Worm (Caenorhabditis elegans) whole organism, young adult: ENCODE results near the gene F19B6.3.

Experiments
- B0035.1 ChIP-seq: sonication (generic microtip); optimal IDR thresholded peaks from 2 replicates; lab custom pipeline; 2016; ENCODE audit warnings: missing genetic modification characterization, mild to moderate bottlenecking, missing compliant biosample characterization, missing genotype, missing genetic modification reagents
- B0336.3 ChIP-seq: fragments of 200-800 bp; sonication (Bioruptor generic); IDR thresholded peaks from 2 replicates; pipeline ENCODE4 v1.3.6; 2022; ENCODE audit warnings: missing genetic modification characterization, missing compliant biosample characterization
- F22D6.2 ChIP-seq: sonication (generic microtip); optimal IDR thresholded peaks from 2 replicates; lab custom pipeline; 2016; ENCODE audit warnings: mild to moderate bottlenecking, missing genetic modification characterization, missing compliant biosample characterization
- F33H1.4 ChIP-seq: fragments of 200-800 bp; sonication (Bioruptor generic); IDR thresholded peaks from 2 replicates; pipeline ENCODE4 v1.3.6; 2022; ENCODE audit warnings: missing genetic modification reagents, missing genetic modification characterization, missing compliant biosample characterization
- F57A8.1 ChIP-seq: fragments of 200-800 bp; sonication (Bioruptor generic); optimal IDR thresholded peaks from 2 replicates; lab custom pipeline; 2018; ENCODE audit warnings: mild to moderate bottlenecking, missing genetic modification characterization, moderate library complexity, missing compliant biosample characterization
- K11D2.4 ChIP-seq: fragments of 200-800 bp; sonication (Bioruptor generic); IDR thresholded peaks from 2 replicates; pipeline ENCODE4 v1.3.6; 2022; ENCODE audit warnings: missing genetic modification reagents, missing genetic modification characterization, missing compliant biosample characterization
- K12H6.12 ChIP-seq: fragments of 200-800 bp; sonication (Bioruptor generic); optimal IDR thresholded peaks from 2 replicates; lab custom pipeline; 2018; ENCODE audit warnings: mild to moderate bottlenecking, missing genetic modification characterization, missing compliant biosample characterization
- Y79H2A.3 ChIP-seq: fragments of 200-800 bp; sonication (Bioruptor generic); conservative IDR thresholded peaks from 2 replicates; pipeline ENCODE4 v1.3.6; 2022; ENCODE audit warnings: missing genetic modification reagents, missing genetic modification characterization, missing compliant biosample characterization
- akir-1 ChIP-seq: fragments of 200-800 bp; sonication (Bioruptor generic); optimal IDR thresholded peaks from 2 replicates; lab custom pipeline; 2018; ENCODE audit warnings: mild to moderate bottlenecking, missing genetic modification characterization, moderate library complexity, missing compliant biosample characterization
- athp-1 ChIP-seq: sonication (generic microtip); optimal IDR thresholded peaks from 2 replicates; lab custom pipeline; 2017; ENCODE audit warnings: mild to moderate bottlenecking, missing genetic modification characterization, missing compliant biosample characterization
- attf-3 ChIP-seq: fragments of 200-800 bp; sonication (Bioruptor generic); conservative IDR thresholded peaks from 2 replicates; pipeline ENCODE4 v1.3.6; 2022; ENCODE audit warnings: missing genetic modification reagents, missing genetic modification characterization, missing compliant biosample characterization
- attf-6 ChIP-seq: fragments of 200-800 bp; sonication (Bioruptor generic); IDR thresholded peaks from 2 replicates; pipeline ENCODE4 v1.3.6; 2022; ENCODE audit warnings: missing genetic modification reagents, missing genetic modification characterization, missing compliant biosample characterization
- bed-1 ChIP-seq: fragments of 200-800 bp; sonication (Bioruptor generic); IDR thresholded peaks from 2 replicates; pipeline ENCODE4 v1.3.6; 2022; ENCODE audit warnings: missing genetic modification reagents, missing genetic modification characterization, missing compliant biosample characterization
- cebp-2 ChIP-seq: fragments of 200-800 bp; sonication (Bioruptor generic); IDR thresholded peaks from 2 replicates; pipeline ENCODE4 v1.3.6; 2022; ENCODE audit warnings: missing genetic modification characterization, missing compliant biosample characterization
- ceh-100 ChIP-seq: fragments of 200-800 bp; sonication (Bioruptor generic); IDR thresholded peaks from 2 replicates; pipeline ENCODE4 v1.3.6; 2022; ENCODE audit warnings: missing genetic modification reagents, missing genetic modification characterization, missing compliant biosample characterization
- ceh-27 ChIP-seq: fragments of 200-800 bp; sonication (Bioruptor generic); optimal IDR thresholded peaks from 2 replicates; lab custom pipeline; 2018; ENCODE audit warnings: mild to moderate bottlenecking, missing genetic modification characterization, moderate library complexity, missing compliant biosample characterization
- ceh-58 ChIP-seq: fragments of 200-800 bp; sonication (Bioruptor generic); IDR thresholded peaks from 2 replicates; pipeline ENCODE4 v1.3.6; 2022; ENCODE audit warnings: missing genetic modification characterization, missing compliant biosample characterization
- chd-7 ChIP-seq: sonication (generic microtip); optimal IDR thresholded peaks from 2 replicates; lab custom pipeline; 2016; ENCODE audit warnings: mild to moderate bottlenecking, missing genetic modification characterization, moderate library complexity, missing compliant biosample characterization
- die-1 ChIP-seq: sonication (generic microtip); optimal IDR thresholded peaks from 2 replicates; lab custom pipeline; 2016; ENCODE audit warnings: missing genotype, mild to moderate bottlenecking, missing genetic modification characterization, missing compliant biosample characterization
- dpl-1 ChIP-seq: fragments of 150-350 bp; optimal IDR thresholded peaks from 2 replicates; lab custom pipeline; 2014; ENCODE audit warnings: missing biosample characterization, missing genetic modification reagents, missing genetic modification characterization
- efl-1 ChIP-seq: fragments of 150-350 bp; optimal IDR thresholded peaks from 2 replicates; lab custom pipeline; 2014; ENCODE audit warnings: missing biosample characterization, missing genetic modification reagents, missing genetic modification characterization
- egl-18 ChIP-seq: fragments of 200-800 bp; sonication (Bioruptor generic); IDR thresholded peaks from 2 replicates; pipeline ENCODE4 v1.3.6; 2022; ENCODE audit warnings: missing genetic modification reagents, missing genetic modification characterization, missing compliant biosample characterization
- egrh-3 ChIP-seq: fragments of 200-800 bp; sonication (Bioruptor generic); IDR thresholded peaks from 2 replicates; pipeline ENCODE4 v1.3.6; 2022; ENCODE audit warnings: missing genetic modification reagents, missing genetic modification characterization, missing compliant biosample characterization
- fkh-3 ChIP-seq: sonication (generic microtip); optimal IDR thresholded peaks from 2 replicates; lab custom pipeline; 2016; ENCODE audit warnings: mild to moderate bottlenecking, missing genetic modification characterization, missing compliant biosample characterization
- hsf-1 ChIP-seq: fragments of 200-800 bp; sonication (Bioruptor generic); IDR thresholded peaks from 2 replicates; pipeline ENCODE4 v1.3.6; 2022; ENCODE audit warnings: missing genetic modification reagents, missing genetic modification characterization, missing compliant biosample characterization
- lin-26 ChIP-seq: fragments of 200-800 bp; sonication (Bioruptor generic); IDR thresholded peaks from 2 replicates; pipeline ENCODE4 v1.3.6; 2022; ENCODE audit warnings: missing genetic modification reagents, missing genetic modification characterization, missing compliant biosample characterization
- lin-35 ChIP-seq, 3 experiments: fragments of 150-350 bp in 2 of 3; sonication (generic microtip) in 1 of 3; optimal IDR thresholded peaks; 2 replicates each; lab custom pipeline; 2014 to 2018; ENCODE audit warnings: missing biosample characterization in 3 of 3, missing genetic modification characterization in 3 of 3, missing genetic modification reagents in 3 of 3
- lin-40 ChIP-seq: sonication (generic microtip); optimal IDR thresholded peaks from 2 replicates; lab custom pipeline; 2016; ENCODE audit warnings: missing genetic modification characterization, mild to moderate bottlenecking, missing compliant biosample characterization, missing genotype, missing genetic modification reagents
- lin-54 ChIP-seq: fragments of 200-800 bp; sonication (Bioruptor generic); optimal IDR thresholded peaks from 2 replicates; lab custom pipeline; 2018; ENCODE audit warnings: mild to moderate bottlenecking, missing genetic modification characterization, missing compliant biosample characterization
- lsl-1 ChIP-seq: fragments of 200-800 bp; sonication (Bioruptor generic); optimal IDR thresholded peaks from 2 replicates; lab custom pipeline; 2018; ENCODE audit warnings: mild to moderate bottlenecking, missing genetic modification characterization, moderate library complexity, missing compliant biosample characterization
- madf-10 ChIP-seq: sonication (generic microtip); optimal IDR thresholded peaks from 2 replicates; lab custom pipeline; 2016; ENCODE audit warnings: mild to moderate bottlenecking, missing genetic modification characterization, missing compliant biosample characterization
- madf-3 ChIP-seq: fragments of 200-800 bp; sonication (Bioruptor generic); IDR thresholded peaks from 2 replicates; pipeline ENCODE4 v1.3.6; 2022; ENCODE audit warnings: missing genetic modification reagents, missing genetic modification characterization, missing compliant biosample characterization
- madf-6 ChIP-seq: fragments of 200-800 bp; sonication (Bioruptor generic); IDR thresholded peaks from 2 replicates; pipeline ENCODE4 v1.3.6; 2022; ENCODE audit warnings: missing genetic modification reagents, missing genetic modification characterization, missing compliant biosample characterization
- nfya-1 ChIP-seq: sonication (generic microtip); optimal IDR thresholded peaks from 2 replicates; lab custom pipeline; 2017; ENCODE audit warnings: antibody characterized with exemption, missing compliant biosample characterization, missing genetic modification characterization, borderline replicate concordance; ENCODE audit not compliant: insufficient read depth
- nhr-179 ChIP-seq: sonication (generic microtip); optimal IDR thresholded peaks from 2 replicates; lab custom pipeline; 2016; ENCODE audit warnings: mild to moderate bottlenecking, missing genetic modification characterization, missing compliant biosample characterization
- nhr-27 ChIP-seq: fragments of 200-800 bp; sonication (Bioruptor generic); optimal IDR thresholded peaks from 2 replicates; lab custom pipeline; 2018; ENCODE audit warnings: mild to moderate bottlenecking, missing genetic modification characterization, moderate library complexity, missing compliant biosample characterization
- nhr-90 ChIP-seq: sonication (generic microtip); optimal IDR thresholded peaks from 2 replicates; lab custom pipeline; 2016; ENCODE audit warnings: missing genotype, mild to moderate bottlenecking, missing genetic modification characterization, missing compliant biosample characterization
- pha-4 ChIP-seq: fragments of 150-350 bp; sonication (generic microtip); optimal IDR thresholded peaks from 2 replicates; lab custom pipeline; 2014; ENCODE audit warnings: missing biosample characterization, missing genetic modification reagents, missing genetic modification characterization
- rec-8 ChIP-seq, 2 experiments: sonication (generic microtip); optimal IDR thresholded peaks; 2 replicates each; lab custom pipeline; 2016; ENCODE audit warnings: mild to moderate bottlenecking in 2 of 2, missing genetic modification characterization in 2 of 2, missing genetic modification reagents in 2 of 2, missing genotype in 2 of 2, missing biosample characterization in 1 of 2, missing compliant biosample characterization in 1 of 2, moderate library complexity in 1 of 2
- snpc-3.4 ChIP-seq: sonication (generic microtip); optimal IDR thresholded peaks from 2 replicates; lab custom pipeline; 2017; ENCODE audit warnings: missing genetic modification characterization, mild to moderate bottlenecking, missing compliant biosample characterization, antibody characterized with exemption, moderate library complexity, missing genotype, missing genetic modification reagents
- snpc-4 ChIP-seq, 5 experiments: fragments of 150-350 bp in 1 of 5; sonication (generic microtip) in 4 of 5; optimal IDR thresholded peaks; 2 replicates each; lab custom pipeline; 2014 to 2018; ENCODE audit warnings: missing genetic modification characterization in 5 of 5, missing biosample characterization in 3 of 5, antibody characterized with exemption in 2 of 5, mild to moderate bottlenecking in 2 of 5, missing compliant biosample characterization in 2 of 5, missing genotype in 2 of 5, moderate library complexity in 2 of 5, missing genetic modification reagents in 1 of 5
- somi-1 ChIP-seq: fragments of 200-800 bp; sonication (Bioruptor generic); optimal IDR thresholded peaks from 2 replicates; lab custom pipeline; 2018; ENCODE audit warnings: mild to moderate bottlenecking, missing genetic modification characterization, missing compliant biosample characterization
- ztf-22 ChIP-seq: fragments of 200-800 bp; sonication (Bioruptor generic); optimal IDR thresholded peaks from 2 replicates; lab custom pipeline; 2018; ENCODE audit warnings: mild to moderate bottlenecking, missing genetic modification characterization, moderate library complexity, missing compliant biosample characterization
- ztf-3 ChIP-seq: fragments of 200-800 bp; sonication (Bioruptor generic); optimal IDR thresholded peaks from 2 replicates; lab custom pipeline; 2018; ENCODE audit warnings: mild to moderate bottlenecking, missing genetic modification characterization, missing compliant biosample characterization
- ztf-6 ChIP-seq: fragments of 200-800 bp; sonication (Bioruptor generic); IDR thresholded peaks from 2 replicates; pipeline ENCODE4 v1.3.6; 2022; ENCODE audit warnings: missing genetic modification reagents, missing genetic modification characterization, missing compliant biosample characterization

F19B6.3 gene

DNA sequence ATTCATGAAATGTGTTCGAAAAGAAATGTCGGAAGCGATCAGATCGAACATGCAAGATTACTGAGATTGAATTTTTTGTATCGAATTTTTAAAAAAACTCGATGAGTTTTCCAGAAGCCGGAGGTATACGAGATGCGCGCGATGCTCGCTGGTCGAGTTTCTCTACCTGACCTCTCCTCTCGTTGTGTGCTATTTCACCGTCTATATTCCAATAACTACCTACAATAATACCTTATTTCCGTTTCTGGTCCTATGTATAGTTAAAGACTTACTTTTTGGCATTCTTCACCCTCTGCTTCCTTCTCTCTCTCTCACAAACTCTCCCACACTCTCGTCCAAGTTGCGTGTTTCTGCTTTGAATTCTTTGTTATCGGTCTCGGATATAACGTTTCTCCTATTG, 44.3 kb downstream of the F19B6.3 start:
- TF ChIP-seq Y79H2A.3 (GFP tag; lab: Robert Waterston, UW) (0 out of 2 replicates have a peak, but pooled peaks have one; percentile 37), F22D6.2 (tag; lab: Kevin White, UChicago) (no peak), madf-6 (GFP tag; lab: Robert Waterston, UW) (peak; percentile 47), cebp-2 (GFP tag; lab: Robert Waterston, UW) (peak; percentile 86; the same call in 1 of the 2 replicates), attf-6 (GFP tag; lab: Robert Waterston, UW) (peak; percentile 37; the same call in 1 of the 2 replicates), rec-8 (tag; optimal IDR thresholded peaks at IDR 0.05; lab: Kevin White, UChicago) (no peak), madf-3 (GFP tag; lab: Robert Waterston, UW) (peak; percentile 80; the same call in 1 of the 2 replicates), dpl-1 (GFP tag; lab: Kevin White, UChicago) (no peak), B0336.3 (GFP tag; lab: Robert Waterston, UW) (peak; percentile 49; the same call in 1 of the 2 replicates)

DNA sequence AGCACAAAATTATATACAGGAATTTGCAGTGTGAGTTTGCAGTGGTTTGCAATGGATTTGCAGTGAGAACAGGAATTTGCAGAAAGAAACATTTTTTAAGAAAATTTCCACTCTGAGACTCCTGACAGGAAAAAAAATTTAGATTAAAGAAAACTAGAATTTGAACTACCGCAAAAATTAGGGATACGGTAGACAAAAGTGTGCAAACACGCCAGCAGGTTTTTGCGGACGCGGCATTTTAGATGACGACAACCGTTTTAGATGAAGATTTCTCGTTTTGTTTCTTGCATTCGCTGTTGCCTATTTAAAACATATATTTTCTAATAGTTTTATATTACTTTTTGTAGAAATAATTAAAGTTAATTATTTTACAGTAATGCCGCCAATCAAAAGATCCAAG, 44.8 kb downstream of the F19B6.3 start, which contains the start of gene wdr-46:
wdr-46 (plus strand) TSS at position 375 of the 400 bp plus-strand sequence.
- TF ChIP-seq bed-1 (GFP tag; lab: Robert Waterston, UW) = no peak
- TF ChIP-seq K12H6.12 (tag; lab: Kevin White, UChicago) = no peak
- TF ChIP-seq ceh-58 (GFP tag; lab: Robert Waterston, UW) = no peak
- no peak for TF ChIP-seq snpc-3.4 (tag; lab: Kevin White, UChicago)
- no peak for TF ChIP-seq attf-3 (GFP tag; lab: Robert Waterston, UW)
- TF ChIP-seq lin-26 (GFP tag; lab: Robert Waterston, UW) = no peak
- TF ChIP-seq B0035.1 (tag; lab: Kevin White, UChicago) = no peak
- TF ChIP-seq lsl-1 = peak; percentile 86
- TF ChIP-seq die-1 (tag; lab: Kevin White, UChicago) = no peak
- TF ChIP-seq ztf-22 (GFP tag; lab: Kevin White, UChicago) = no peak
- TF ChIP-seq madf-10 = peak; percentile 31
- TF ChIP-seq pha-4 (tag; lab: Kevin White, UChicago) = peak; percentile 51
- TF ChIP-seq rec-8 (tag; optimal IDR thresholded peaks at IDR 0.05; lab: Kevin White, UChicago) = no peak
- no peak for TF ChIP-seq lin-40 (tag; lab: Kevin White, UChicago)
- no peak for TF ChIP-seq athp-1 (tag; lab: Kevin White, UChicago)
- TF ChIP-seq nhr-179 (tag; lab: Kevin White, UChicago) = no peak
- TF ChIP-seq somi-1 (GFP tag; lab: Kevin White, UChicago) = no peak
- no peak for TF ChIP-seq Y79H2A.3 (GFP tag; lab: Robert Waterston, UW)
- TF ChIP-seq lin-35 (GFP tag; optimal IDR thresholded peaks at IDR 0.05; lab: Kevin White, UChicago) = peak; percentile 65 to 95 (median 79)
- TF ChIP-seq akir-1 (GFP tag; lab: Kevin White, UChicago) = no peak
- TF ChIP-seq egrh-3 (GFP tag; lab: Robert Waterston, UW) = no peak
- TF ChIP-seq nhr-27 (tag; lab: Kevin White, UChicago) = no peak
- TF ChIP-seq K11D2.4 = peak; percentile 42; the same call in 1 of the 2 replicates
- no peak for TF ChIP-seq nhr-90 (tag; lab: Kevin White, UChicago)
- no peak for TF ChIP-seq snpc-4 (GFP tag; optimal IDR thresholded peaks at IDR 0.05; lab: Kevin White, UChicago)
- TF ChIP-seq snpc-4 (tag; optimal IDR thresholded peaks at IDR 0.05; lab: Kevin White, UChicago) = peak in 3 of 4 experiments; percentile 11 to 57 (median 21)
- TF ChIP-seq F33H1.4 (GFP tag; lab: Robert Waterston, UW) = peak; percentile 61
- TF ChIP-seq efl-1 (GFP tag; lab: Kevin White, UChicago) = peak; percentile 84
- TF ChIP-seq lin-54 = peak; percentile 97
- TF ChIP-seq nfya-1 = no peak
- TF ChIP-seq ztf-6 (GFP tag; lab: Robert Waterston, UW) = no peak
- peak; percentile 17; the same call in 1 of the 2 replicates for TF ChIP-seq ceh-100
- TF ChIP-seq F22D6.2 (tag; lab: Kevin White, UChicago) = no peak
- no peak for TF ChIP-seq fkh-3 (tag; lab: Kevin White, UChicago)
- TF ChIP-seq chd-7 = peak; percentile 2
- TF ChIP-seq ceh-27 = no peak
- no peak for TF ChIP-seq cebp-2 (GFP tag; lab: Robert Waterston, UW)
- TF ChIP-seq hsf-1 (GFP tag; lab: Robert Waterston, UW) = no peak
- no peak for TF ChIP-seq egl-18 (GFP tag; lab: Robert Waterston, UW)
- no peak for TF ChIP-seq F57A8.1 (GFP tag; lab: Kevin White, UChicago)
- no peak for TF ChIP-seq ztf-3 (GFP tag; lab: Kevin White, UChicago)
